Worm (Caenorhabditis elegans): ENCODE data around the gene pqn-41.
A peak's percentile ranks its signal among the peaks of the same experiment; 100 is the strongest.

Gene pqn-41

DNA sequence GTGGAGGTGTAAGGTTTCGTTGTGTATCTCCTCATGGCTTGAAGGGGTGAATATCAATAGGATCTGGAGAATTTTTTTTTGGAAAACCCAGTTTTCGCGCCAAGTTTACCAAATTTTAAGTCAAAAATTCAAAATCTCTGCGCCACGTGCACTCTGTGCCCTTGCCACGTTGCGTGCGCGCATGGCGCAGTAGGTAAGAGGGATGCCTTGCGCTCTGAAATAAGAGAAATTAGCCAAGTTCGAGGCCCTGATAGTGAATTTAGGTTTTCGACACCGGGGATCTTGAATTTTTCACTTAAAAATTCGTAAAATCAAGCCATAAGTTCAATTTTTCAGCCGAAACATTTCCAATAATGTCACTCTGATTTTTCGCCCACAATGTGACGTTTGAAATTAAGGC is 75.7 kb downstream of the pqn-41 start:
- peak; percentile 35; the same call in 1 of the 2 replicates for TF ChIP-seq vab-7 (GFP tag; IDR thresholded peaks at IDR 0.05)
- no peak for TF ChIP-seq fkh-10 (GFP tag; optimal IDR thresholded peaks at IDR 0.05)

DNA sequence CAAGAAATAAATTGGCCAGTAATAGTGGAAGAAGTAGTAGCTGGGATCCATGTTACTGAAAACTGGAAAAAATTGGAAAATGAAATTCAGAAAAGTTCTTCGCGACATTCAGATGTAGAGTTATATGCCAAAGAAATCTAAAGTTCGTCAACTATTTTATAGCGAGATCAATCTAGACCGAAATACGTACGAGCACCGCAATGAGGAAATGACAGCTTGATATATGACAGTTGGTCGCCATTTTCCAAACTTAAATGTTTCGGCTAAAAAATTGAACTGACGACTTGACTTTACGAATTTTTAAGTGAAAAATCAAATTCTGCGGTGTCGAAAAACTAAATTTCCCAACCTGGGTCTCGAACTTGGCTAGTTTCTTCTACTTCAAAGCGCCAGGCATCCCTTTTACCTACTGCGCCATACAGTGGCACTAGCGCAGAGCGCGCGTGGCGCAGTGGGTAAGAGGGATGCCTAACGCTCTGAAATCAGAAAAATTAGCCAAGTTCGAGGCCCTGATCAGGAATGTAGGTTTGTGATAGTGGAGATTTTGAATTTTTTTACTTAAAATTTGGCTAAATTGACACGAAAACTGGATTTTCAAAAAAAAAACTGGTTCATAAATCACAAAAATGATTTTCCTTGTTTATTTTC is 77.0 kb downstream of the pqn-41 start, which contains the start of gene srd-66:
Gene srd-66, minus strand, starts transcription at position 51 of the 648 bp plus-strand sequence.
- TF ChIP-seq ama-1 (optimal IDR thresholded peaks at IDR 0.05), result no peak
- TF ChIP-seq ceh-32 (tag; optimal IDR thresholded peaks at IDR 0.05; ENCODE audit: poor library complexity), result no peak
- TF ChIP-seq set-16 (GFP tag; IDR thresholded peaks at IDR 0.05), result no peak

- no peak for TF ChIP-seq zfp-2 (tag; optimal IDR thresholded peaks at IDR 0.05)
- no peak for TF ChIP-seq egl-43 (GFP tag; IDR thresholded peaks at IDR 0.05)
- no peak for TF ChIP-seq T26A8.4 (GFP tag; IDR thresholded peaks at IDR 0.05)
- TF ChIP-seq nhr-41 (GFP tag; IDR thresholded peaks at IDR 0.05), result no peak
Measured at ce11 chrIII:1984860-1985259, 79.1 kb downstream of the pqn-41 start, which contains the start of gene Y39A3B.7. TSS of gene Y39A3B.7 (minus strand) at chrIII:1984960.

ce11 chrIII:1987693-1988092 is 81.9 kb downstream of the pqn-41 start, which contains the start of gene Y39A3B.8:
TSS of gene Y39A3B.8 (plus strand) at chrIII:1987993.
- TF ChIP-seq unc-62 (GFP tag; optimal IDR thresholded peaks at IDR 0.05 in 1 of 2), result peak in 1 of 2 experiments; percentile 34
- no peak for TF ChIP-seq unc-62 (tag; optimal IDR thresholded peaks at IDR 0.05)
- no peak for TF ChIP-seq lin-1 (GFP tag; IDR thresholded peaks at IDR 0.05)
